Worm (Caenorhabditis elegans) whole organism, L4 larva: Measurements from ENCODE around the gene srg-34.

Source experiments
- F10B5.3 ChIP-seq: sonication (generic microtip); optimal IDR thresholded peaks from 2 replicates; lab custom pipeline; 2016; ENCODE audit warnings: mild to moderate bottlenecking, missing genetic modification characterization, missing compliant biosample characterization
- ZK337.2 ChIP-seq: fragments of 200-800 bp; sonication (Bioruptor generic); IDR thresholded peaks from 2 replicates; pipeline ENCODE4 v1.3.6; 2022; ENCODE audit warnings: missing genetic modification reagents, missing genetic modification characterization, missing compliant biosample characterization
- ceh-32 ChIP-seq: sonication (generic microtip); optimal IDR thresholded peaks from 2 replicates; lab custom pipeline; 2016; ENCODE audit warnings: mild to moderate bottlenecking, missing genetic modification characterization, missing compliant biosample characterization; ENCODE audit not compliant: poor library complexity
- lin-13 ChIP-seq: fragments of 150-350 bp; optimal IDR thresholded peaks from 2 replicates; lab custom pipeline; 2014; ENCODE audit warnings: missing biosample characterization, missing genetic modification reagents, missing genetic modification characterization
- lin-38 ChIP-seq: fragments of 200-800 bp; sonication (Bioruptor generic); IDR thresholded peaks from 2 replicates; pipeline ENCODE4 v1.3.6; 2022; ENCODE audit warnings: missing genetic modification reagents, missing genetic modification characterization, missing compliant biosample characterization
- nhr-237 ChIP-seq: sonication (generic microtip); optimal IDR thresholded peaks from 2 replicates; lab custom pipeline; 2017; ENCODE audit warnings: missing biosample characterization, missing genetic modification characterization
- nhr-41 ChIP-seq: fragments of 200-800 bp; sonication (Bioruptor generic); IDR thresholded peaks from 2 replicates; pipeline ENCODE4 v1.3.6; 2022; ENCODE audit warnings: missing genetic modification reagents, missing genetic modification characterization, missing compliant biosample characterization
- ztf-11 ChIP-seq: fragments of 150-350 bp; optimal IDR thresholded peaks from 2 replicates; lab custom pipeline; 2014; ENCODE audit warnings: missing biosample characterization, missing genetic modification characterization

DNA sequence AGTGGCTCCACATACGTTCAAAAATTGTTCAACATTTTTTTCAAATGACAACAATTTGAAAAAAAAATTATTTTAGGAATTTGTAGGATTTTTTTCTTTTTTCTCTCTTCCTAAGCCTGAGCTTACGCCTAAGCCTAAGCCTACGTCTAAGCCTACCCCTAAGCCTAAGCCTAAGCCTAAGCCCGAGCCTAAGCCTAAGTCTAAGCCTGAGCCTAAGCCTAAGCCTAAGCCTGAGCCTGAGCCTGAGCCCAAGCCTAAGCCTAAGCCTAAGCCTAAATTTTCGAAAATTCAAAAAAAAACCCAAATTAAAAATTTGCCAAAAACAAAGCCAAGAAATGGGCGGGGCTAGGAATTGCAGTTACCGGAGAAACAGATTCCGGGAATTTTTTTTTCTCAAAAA is 33.1 kb upstream of the srg-34 start:
- no peak for TF ChIP-seq ZK337.2 (GFP tag; lab: Robert Waterston, UW)
- TF ChIP-seq nhr-41 (GFP tag; lab: Robert Waterston, UW): no peak
- no peak for TF ChIP-seq ztf-11 (tag; lab: Kevin White, UChicago)
- no peak for TF ChIP-seq lin-38 (GFP tag; lab: Robert Waterston, UW)
- TF ChIP-seq nhr-237 (tag; lab: Kevin White, UChicago): no peak
- TF ChIP-seq ceh-32 (tag; lab: Kevin White, UChicago): no peak
- no peak for TF ChIP-seq lin-13
- no peak for TF ChIP-seq F10B5.3
